Worm (Caenorhabditis elegans) whole organism, L2 larva: ENCODE data around the gene F52E1.9.

Experiments
- blmp-1 ChIP-seq: sonication (generic microtip); optimal IDR thresholded peaks from 2 replicates; lab custom pipeline; 2017; ENCODE audit warnings: missing genetic modification characterization, mild to moderate bottlenecking, missing compliant biosample characterization, antibody characterized with exemption, moderate library complexity; ENCODE audit not compliant: insufficient read depth
- crh-2 ChIP-seq: sonication (generic microtip); optimal IDR thresholded peaks from 2 replicates; lab custom pipeline; 2017; ENCODE audit warnings: missing biosample characterization, missing genetic modification characterization
- nhr-25 ChIP-seq: fragments of 150-350 bp; sonication (generic microtip); optimal IDR thresholded peaks from 3 replicates; lab custom pipeline; 2014; ENCODE audit warnings: missing biosample characterization, missing genetic modification characterization
- unc-55 ChIP-seq: fragments of 150-350 bp; sonication (generic microtip); optimal IDR thresholded peaks from 3 replicates; lab custom pipeline; 2014; ENCODE audit warnings: missing biosample characterization, missing genetic modification reagents, missing genetic modification characterization

DNA sequence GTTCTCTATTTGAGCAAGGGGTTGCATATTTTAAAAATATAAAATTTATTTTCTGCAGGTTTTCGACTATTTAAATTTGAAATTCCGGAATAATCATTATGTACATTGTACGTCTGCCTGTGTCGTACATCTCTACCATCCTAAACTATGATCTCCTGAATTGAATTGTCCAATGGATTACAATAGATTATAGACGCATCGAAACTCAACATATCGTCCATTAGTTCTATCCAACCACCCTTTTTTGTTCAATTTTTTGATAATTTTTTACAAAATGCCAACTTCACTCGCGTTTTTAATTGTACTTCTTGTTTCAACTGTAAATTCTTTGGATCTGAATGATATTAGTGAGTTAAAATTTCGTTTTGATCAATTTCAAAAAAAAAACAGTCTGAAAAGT lies 7.9 kb upstream of the F52E1.9 start, which contains the start of gene F52E1.2:
- TF ChIP-seq blmp-1 = no peak
- no peak for TF ChIP-seq crh-2 (tag; lab: Kevin White, UChicago)
- no peak for TF ChIP-seq unc-55 (GFP tag; lab: Kevin White, UChicago)
- no peak for TF ChIP-seq nhr-25 (tag; lab: Kevin White, UChicago)
